Worm (Caenorhabditis elegans): ENCODE measurements around the gene dhs-25.

DNA sequence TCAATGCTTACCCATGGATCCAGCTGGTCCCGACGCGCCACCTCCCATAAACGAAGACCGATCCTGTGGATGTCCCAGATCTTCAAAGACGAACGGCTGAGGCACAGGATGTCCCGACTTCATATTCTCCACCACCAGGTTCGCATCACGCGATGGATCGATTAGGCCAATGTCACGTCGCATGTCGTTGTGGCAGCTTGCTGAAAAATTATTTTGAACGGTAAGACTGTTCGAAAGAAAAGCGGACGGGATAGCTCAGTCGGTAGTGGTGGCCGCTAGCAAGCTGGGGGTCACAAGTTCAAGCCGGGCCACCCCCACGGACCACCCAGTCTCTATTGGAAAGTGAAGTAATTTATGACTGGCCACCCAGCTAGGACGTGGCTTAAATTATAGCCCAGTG lies 26.8 kb downstream of the dhs-25 start:
- TF ChIP-seq unc-130 (tag; optimal IDR thresholded peaks at IDR 0.05) (no peak), nhr-76 (tag; optimal IDR thresholded peaks at IDR 0.05) (no peak), efl-3 (GFP tag; optimal IDR thresholded peaks at IDR 0.05) (no peak), lin-15B (tag; optimal IDR thresholded peaks at IDR 0.05) (no peak), ama-1 (optimal IDR thresholded peaks at IDR 0.05) (no peak), nhr-237 (tag; optimal IDR thresholded peaks at IDR 0.05) (no peak), nhr-12 (tag; optimal IDR thresholded peaks at IDR 0.05) (no peak), blmp-1 (tag; optimal IDR thresholded peaks at IDR 0.05) (no peak), pag-3 (tag; optimal IDR thresholded peaks at IDR 0.05; ENCODE audit: borderline replicate concordance, insufficient read depth) (no peak), snpc-4 (tag; optimal IDR thresholded peaks at IDR 0.05) (no peak), egl-27 (tag; optimal IDR thresholded peaks at IDR 0.05) (no peak), pqm-1 (tag; optimal IDR thresholded peaks at IDR 0.05) (no peak), alr-1 (tag; optimal IDR thresholded peaks at IDR 0.05; ENCODE audit: borderline replicate concordance) (no peak), ceh-82 (tag; optimal IDR thresholded peaks at IDR 0.05) (no peak)
